Fruit fly (Drosophila melanogaster) whole organism, adult: ENCODE measurements around the gene mRNA-cap.

Experiments
- CG11617 ChIP-seq: fragments of 200-800 bp; sonication (Bioruptor generic); optimal IDR thresholded peaks from 2 replicates; lab custom pipeline; 2017; ENCODE audit warnings: mild to moderate bottlenecking, missing biosample characterization, missing genetic modification reagents, missing genetic modification characterization
- CG12768 ChIP-seq: fragments of 200-800 bp; sonication (Bioruptor generic); optimal IDR thresholded peaks from 2 replicates; lab custom pipeline; 2017; ENCODE audit warnings: missing biosample characterization, missing genetic modification characterization, mild to moderate bottlenecking, moderate library complexity, missing genetic modification reagents
- CG14711 ChIP-seq: fragments of 200-800 bp; sonication (Bioruptor generic); optimal IDR thresholded peaks from 2 replicates; lab custom pipeline; 2018; ENCODE audit warnings: missing biosample characterization, mild to moderate bottlenecking, missing genetic modification characterization, moderate library complexity
- CG1620 ChIP-seq: fragments of 200-800 bp; sonication (Bioruptor generic); optimal IDR thresholded peaks from 2 replicates; lab custom pipeline; 2016; ENCODE audit warnings: missing biosample characterization, missing genetic modification characterization
- CG33017 ChIP-seq: fragments of 200-800 bp; sonication (Bioruptor generic); optimal IDR thresholded peaks from 2 replicates; lab custom pipeline; 2018; ENCODE audit warnings: missing biosample characterization, mild to moderate bottlenecking, missing genetic modification characterization, moderate library complexity
- CG5204 ChIP-seq: fragments of 200-800 bp; sonication (Bioruptor generic); optimal IDR thresholded peaks from 2 replicates; lab custom pipeline; 2016; ENCODE audit warnings: missing biosample characterization, missing genetic modification characterization
- CG7045 ChIP-seq: fragments of 200-800 bp; sonication (Bioruptor generic); optimal IDR thresholded peaks from 2 replicates; lab custom pipeline; 2017; ENCODE audit warnings: missing biosample characterization, mild to moderate bottlenecking, missing genetic modification characterization
- CG7101 ChIP-seq: fragments of 200-800 bp; sonication (Bioruptor generic); optimal IDR thresholded peaks from 2 replicates; lab custom pipeline; 2018; ENCODE audit warnings: missing biosample characterization, mild to moderate bottlenecking, missing genetic modification characterization, moderate library complexity
- Clk ChIP-seq: fragments of 200-800 bp; sonication (Bioruptor generic); optimal IDR thresholded peaks from 2 replicates; lab custom pipeline; 2017; ENCODE audit warnings: missing biosample characterization, missing genetic modification characterization
- Crg-1 ChIP-seq: fragments of 200-800 bp; sonication (Bioruptor generic); optimal IDR thresholded peaks from 2 replicates; lab custom pipeline; 2016; ENCODE audit warnings: missing biosample characterization, missing genetic modification characterization
- Hr96 ChIP-seq: fragments of 200-800 bp; sonication (Bioruptor generic); optimal IDR thresholded peaks from 2 replicates; lab custom pipeline; 2016; ENCODE audit warnings: missing biosample characterization, missing genetic modification characterization
- Mnt ChIP-seq: fragments of 200-800 bp; sonication (Bioruptor generic); optimal IDR thresholded peaks from 2 replicates; lab custom pipeline; 2016; ENCODE audit warnings: missing biosample characterization, mild to moderate bottlenecking, missing genetic modification characterization
- bab1 ChIP-seq: fragments of 200-800 bp; sonication (Bioruptor generic); optimal IDR thresholded peaks from 3 replicates; lab custom pipeline; 2019; ENCODE audit warnings: missing biosample characterization, mild to moderate bottlenecking, missing genetic modification characterization, moderate library complexity
- cic ChIP-seq: fragments of 200-800 bp; sonication (Bioruptor generic); optimal IDR thresholded peaks from 2 replicates; lab custom pipeline; 2017; ENCODE audit warnings: missing biosample characterization, mild to moderate bottlenecking, missing genetic modification characterization, moderate library complexity
- cnc ChIP-seq, 2 experiments: fragments of >200 bp; optimal IDR thresholded peaks; 2 replicates each; lab custom pipeline; 2017
- kay ChIP-seq: fragments of 200-800 bp; sonication (Bioruptor generic); peaks from one replicate; lab custom pipeline; 2016; ENCODE audit warnings: missing biosample characterization, missing genetic modification characterization, borderline replicate concordance
- ovo ChIP-seq: fragments of 200-800 bp; sonication (Bioruptor generic); optimal IDR thresholded peaks from 2 replicates; lab custom pipeline; 2016; ENCODE audit warnings: missing biosample characterization, missing genetic modification characterization
- pad ChIP-seq: fragments of 200-800 bp; sonication (Bioruptor generic); optimal IDR thresholded peaks from 3 replicates; lab custom pipeline; 2017; ENCODE audit warnings: missing biosample characterization, missing genetic modification characterization, mild to moderate bottlenecking, moderate library complexity, missing genetic modification reagents
- tj ChIP-seq: fragments of 200-800 bp; sonication (Bioruptor generic); optimal IDR thresholded peaks from 3 replicates; lab custom pipeline; 2017; ENCODE audit warnings: missing biosample characterization, mild to moderate bottlenecking, missing genetic modification characterization, moderate library complexity
- toe ChIP-seq: fragments of 200-800 bp; sonication (Bioruptor generic); optimal IDR thresholded peaks from 2 replicates; lab custom pipeline; 2016; ENCODE audit warnings: missing biosample characterization, missing genetic modification characterization

mRNA-cap gene

dm6 chrX:14226093-14226492, 16.5 kb downstream of the mRNA-cap start, which contains the start of gene mRpL38:
mRpL38 (plus strand) TSS chrX:14226289.
- TF ChIP-seq CG12768 (GFP tag; lab: Kevin White, UChicago) (no peak), Mnt (GFP tag; lab: Kevin White, UChicago) (no peak), cic (GFP tag; lab: Kevin White, UChicago) (no peak), kay (GFP tag; lab: Kevin White, UChicago) (no peak), Clk (GFP tag; lab: Kevin White, UChicago) (no peak), CG7045 (GFP tag; lab: Kevin White, UChicago) (no peak), CG33017 (tag; lab: Kevin White, UChicago) (no peak)

- TF ChIP-seq cnc (optimal IDR thresholded peaks at IDR 0.05; lab: Kevin White, UChicago), result no peak
- peak; percentile 55 for TF ChIP-seq pad (GFP tag; lab: Kevin White, UChicago)
- no peak for TF ChIP-seq toe (GFP tag; lab: Kevin White, UChicago)
- TF ChIP-seq CG14711 (tag; lab: Kevin White, UChicago), result no peak
- TF ChIP-seq ovo (GFP tag; lab: Kevin White, UChicago), result peak; percentile 76
Observed at dm6 chrX:14225665-14226064, 17.0 kb downstream of the mRNA-cap start, which contains the start of gene CG11674. CG11674 (minus strand) TSS chrX:14225879.

DNA sequence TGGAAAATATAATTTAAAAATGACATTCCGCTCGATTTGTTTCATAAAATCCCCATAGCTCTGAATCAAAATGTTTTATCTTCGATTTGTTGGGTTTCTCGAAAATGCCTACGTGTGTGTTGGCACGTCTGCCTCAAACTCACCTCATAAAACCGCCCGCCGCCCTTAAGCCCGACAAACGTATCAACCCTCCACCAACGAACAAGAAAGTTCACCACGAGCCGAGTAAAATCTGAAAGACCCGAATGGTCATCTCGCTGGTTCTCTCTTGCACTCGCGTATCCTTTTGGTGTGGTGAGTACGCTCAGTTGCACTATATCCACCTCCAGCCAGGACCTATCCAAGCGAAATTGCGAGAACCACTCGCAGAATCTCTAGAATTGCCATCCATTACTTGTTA, 20.6 kb downstream of the mRNA-cap start:
- TF ChIP-seq tj (GFP tag; lab: Kevin White, UChicago) (peak; percentile 6), Hr96 (no peak)

DNA sequence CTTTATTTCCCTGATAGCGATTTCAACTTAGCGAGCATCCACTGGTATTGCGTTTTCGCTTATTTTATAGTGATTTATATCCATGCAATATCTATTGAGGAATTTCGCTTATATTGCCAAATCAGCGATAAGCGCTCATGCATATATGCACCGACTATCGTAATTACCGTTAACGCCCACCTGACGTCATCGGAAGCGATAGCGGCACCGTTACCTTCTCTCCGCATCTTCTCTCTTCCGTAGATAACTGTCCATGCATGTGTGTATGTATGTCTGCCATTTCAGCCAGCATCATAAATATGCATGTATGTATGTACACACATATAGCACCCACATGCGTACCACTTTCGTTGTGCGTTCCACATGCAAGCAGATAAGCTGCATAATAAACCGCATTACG, 21.4 kb downstream of the mRNA-cap start:
- TF ChIP-seq CG5204 (GFP tag; lab: Kevin White, UChicago) (no peak), ovo (GFP tag; lab: Kevin White, UChicago) (peak; percentile 94), kay (GFP tag; lab: Kevin White, UChicago) (no peak), CG11617 (GFP tag; lab: Kevin White, UChicago) (no peak), Clk (GFP tag; lab: Kevin White, UChicago) (no peak), tj (GFP tag; lab: Kevin White, UChicago) (no peak), toe (GFP tag; lab: Kevin White, UChicago) (no peak), cnc (optimal IDR thresholded peaks at IDR 0.05; lab: Kevin White, UChicago) (no peak), Mnt (GFP tag; lab: Kevin White, UChicago) (no peak), CG33017 (tag; lab: Kevin White, UChicago) (no peak), cic (GFP tag; lab: Kevin White, UChicago) (no peak), pad (GFP tag; lab: Kevin White, UChicago) (peak; percentile 51), CG12768 (GFP tag; lab: Kevin White, UChicago) (no peak), bab1 (GFP tag; lab: Kevin White, UChicago) (peak; percentile 9), CG14711 (tag; lab: Kevin White, UChicago) (no peak)

- peak; percentile 23 for TF ChIP-seq tj (GFP tag; lab: Kevin White, UChicago)
- TF ChIP-seq CG11617 (GFP tag; lab: Kevin White, UChicago), result peak; percentile 68
- TF ChIP-seq CG7045 (GFP tag; lab: Kevin White, UChicago), result peak; percentile 71
- TF ChIP-seq CG1620 (GFP tag; lab: Kevin White, UChicago), result peak; percentile 38
- TF ChIP-seq cnc (optimal IDR thresholded peaks at IDR 0.05; lab: Kevin White, UChicago), result no peak
- peak; percentile 52 for TF ChIP-seq pad (GFP tag; lab: Kevin White, UChicago)
- TF ChIP-seq CG14711 (tag; lab: Kevin White, UChicago), result peak; percentile 86
- TF ChIP-seq CG12768 (GFP tag; lab: Kevin White, UChicago), result peak; percentile 40
- no peak for TF ChIP-seq cic (GFP tag; lab: Kevin White, UChicago)
- TF ChIP-seq kay (GFP tag; lab: Kevin White, UChicago), result no peak
- peak; percentile 83 for TF ChIP-seq CG7101
- TF ChIP-seq Clk (GFP tag; lab: Kevin White, UChicago), result no peak
- TF ChIP-seq CG33017 (tag; lab: Kevin White, UChicago), result peak; percentile 65
- TF ChIP-seq toe (GFP tag; lab: Kevin White, UChicago), result peak; percentile 29
- peak; percentile 4 for TF ChIP-seq Hr96
- no peak for TF ChIP-seq Mnt (GFP tag; lab: Kevin White, UChicago)
- no peak for TF ChIP-seq ovo (GFP tag; lab: Kevin White, UChicago)
- TF ChIP-seq CG5204 (GFP tag; lab: Kevin White, UChicago), result no peak
- TF ChIP-seq Crg-1 (GFP tag; lab: Kevin White, UChicago), result no peak
- peak; percentile 92 for TF ChIP-seq bab1 (GFP tag; lab: Kevin White, UChicago)
Observed at dm6 chrX:14218045-14218483, 24.6 kb downstream of the mRNA-cap start.

DNA sequence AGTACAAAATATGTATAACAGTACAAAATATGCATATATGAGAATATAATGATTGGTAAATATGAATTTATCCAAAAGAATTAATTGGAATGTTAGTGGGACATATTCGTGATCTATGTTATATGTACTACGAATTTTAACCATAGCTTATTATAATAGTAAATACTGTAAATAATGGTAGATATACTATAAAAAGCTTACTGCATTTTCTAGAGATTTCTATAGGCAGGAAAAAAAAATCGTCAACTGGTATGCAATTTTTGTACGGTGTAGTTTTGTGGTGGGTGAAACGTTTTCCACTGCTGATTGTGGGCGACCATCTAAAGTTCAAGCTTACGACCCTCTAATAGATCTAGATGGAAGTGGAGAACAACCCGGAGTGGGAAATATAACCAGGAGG, 25.8 kb downstream of the mRNA-cap start:
- TF ChIP-seq bab1 (GFP tag; lab: Kevin White, UChicago) (no peak), CG33017 (tag; lab: Kevin White, UChicago) (no peak), toe (GFP tag; lab: Kevin White, UChicago) (no peak), cic (GFP tag; lab: Kevin White, UChicago) (no peak), Hr96 (no peak), Mnt (GFP tag; lab: Kevin White, UChicago) (no peak), CG5204 (GFP tag; lab: Kevin White, UChicago) (no peak), CG11617 (GFP tag; lab: Kevin White, UChicago) (no peak), CG1620 (GFP tag; lab: Kevin White, UChicago) (no peak), Clk (GFP tag; lab: Kevin White, UChicago) (no peak), CG14711 (tag; lab: Kevin White, UChicago) (no peak), tj (GFP tag; lab: Kevin White, UChicago) (no peak), CG12768 (GFP tag; lab: Kevin White, UChicago) (no peak), ovo (GFP tag; lab: Kevin White, UChicago) (no peak), CG7045 (GFP tag; lab: Kevin White, UChicago) (no peak), cnc (optimal IDR thresholded peaks at IDR 0.05; lab: Kevin White, UChicago) (no peak), Crg-1 (GFP tag; lab: Kevin White, UChicago) (no peak)
